Worm (Caenorhabditis elegans) whole organism, L4 larva: ENCODE data around the gene nspb-4.

Source experiments
- R02D3.7 ChIP-seq: fragments of 150-350 bp; sonication (generic microtip); optimal IDR thresholded peaks from 3 replicates; lab custom pipeline; 2014; ENCODE audit warnings: missing biosample characterization, missing genetic modification characterization
- Y75B8A.6 ChIP-seq: fragments of 200-800 bp; sonication (Bioruptor generic); IDR thresholded peaks from 2 replicates; pipeline ENCODE4 v1.3.6; 2022; ENCODE audit warnings: missing genetic modification reagents, missing genetic modification characterization, missing compliant biosample characterization
- ces-1 ChIP-seq: fragments of 150-350 bp; sonication (generic microtip); optimal IDR thresholded peaks from 4 replicates; lab custom pipeline; 2014; ENCODE audit warnings: missing biosample characterization, missing genetic modification reagents, missing genetic modification characterization
- fos-1 ChIP-seq: fragments of 150-350 bp; optimal IDR thresholded peaks from 2 replicates; lab custom pipeline; 2014; ENCODE audit warnings: missing biosample characterization, missing genetic modification characterization
- lin-13 ChIP-seq: fragments of 150-350 bp; optimal IDR thresholded peaks from 2 replicates; lab custom pipeline; 2014; ENCODE audit warnings: missing biosample characterization, missing genetic modification reagents, missing genetic modification characterization
- lin-39 ChIP-seq: fragments of 150-350 bp; optimal IDR thresholded peaks from 2 replicates; lab custom pipeline; 2014; ENCODE audit warnings: missing biosample characterization, missing genetic modification reagents, missing genetic modification characterization
- lir-3 ChIP-seq: sonication (generic microtip); optimal IDR thresholded peaks from 2 replicates; lab custom pipeline; 2016; ENCODE audit warnings: mild to moderate bottlenecking, missing genetic modification characterization, missing compliant biosample characterization
- pha-4 ChIP-seq, 2 experiments: fragments of 150-350 bp in 1 of 2; fragments of 200-800 bp in 1 of 2; sonication (Bioruptor generic) in 1 of 2; IDR thresholded peaks in 1 of 2; optimal IDR thresholded peaks in 1 of 2; 2 replicates each; pipeline versions ENCODE4 v1.3.6 to Lab custom; 2014 to 2022; ENCODE audit warnings: missing genetic modification characterization in 2 of 2, missing genetic modification reagents in 2 of 2, missing biosample characterization in 1 of 2, missing compliant biosample characterization in 1 of 2
- pqm-1 ChIP-seq: sonication (generic microtip); optimal IDR thresholded peaks from 2 replicates; lab custom pipeline; 2017; ENCODE audit warnings: missing biosample characterization, missing genetic modification characterization

DNA sequence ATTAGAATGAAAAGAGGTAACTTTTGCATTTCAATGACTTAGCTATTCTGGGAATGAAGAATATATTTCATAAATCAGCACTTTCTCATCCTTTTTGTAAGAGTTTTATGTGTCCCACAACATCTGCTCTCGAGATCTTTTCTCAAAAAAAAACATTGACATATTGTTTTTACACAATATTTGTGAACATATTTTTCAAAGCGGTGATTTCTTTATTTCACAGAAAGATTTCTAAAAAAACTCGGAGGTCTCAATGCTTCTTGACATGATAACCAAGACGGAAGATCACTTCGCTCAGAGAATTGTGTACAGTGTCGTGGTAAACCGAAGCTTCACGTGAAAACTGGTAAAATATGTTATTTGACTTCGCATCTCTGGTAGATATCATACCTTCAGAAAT lies 2.1 kb upstream of the nspb-4 start, which contains the start of gene F38A5.22:
- no peak for TF ChIP-seq lin-39 (tag; lab: Kevin White, UChicago)
- no peak for TF ChIP-seq pha-4 (GFP tag; IDR thresholded peaks at IDR 0.05; lab: Robert Waterston, UW)
- TF ChIP-seq pha-4 (tag; optimal IDR thresholded peaks at IDR 0.05; lab: Kevin White, UChicago) = no peak
- no peak for TF ChIP-seq ces-1 (GFP tag; lab: Kevin White, UChicago)
- TF ChIP-seq R02D3.7 (tag; lab: Kevin White, UChicago) = no peak
- no peak for TF ChIP-seq lir-3 (tag; lab: Kevin White, UChicago)
- TF ChIP-seq fos-1 (tag; lab: Kevin White, UChicago) = no peak
- no peak for TF ChIP-seq Y75B8A.6 (GFP tag; lab: Robert Waterston, UW)
- no peak for TF ChIP-seq lin-13 (GFP tag; lab: Kevin White, UChicago)
- no peak for TF ChIP-seq pqm-1
